Fruit fly (Drosophila melanogaster) whole organism, adult: Measurements from ENCODE around the gene CG42323.

ENCODE experiments used
- CG11617 ChIP-seq: fragments of 200-800 bp; sonication (Bioruptor generic); optimal IDR thresholded peaks from 2 replicates; lab custom pipeline; 2017; ENCODE audit warnings: mild to moderate bottlenecking, missing biosample characterization, missing genetic modification reagents, missing genetic modification characterization
- CG14711 ChIP-seq: fragments of 200-800 bp; sonication (Bioruptor generic); optimal IDR thresholded peaks from 2 replicates; lab custom pipeline; 2018; ENCODE audit warnings: missing biosample characterization, mild to moderate bottlenecking, missing genetic modification characterization, moderate library complexity
- CG7045 ChIP-seq: fragments of 200-800 bp; sonication (Bioruptor generic); optimal IDR thresholded peaks from 2 replicates; lab custom pipeline; 2017; ENCODE audit warnings: missing biosample characterization, mild to moderate bottlenecking, missing genetic modification characterization
- CG7101 ChIP-seq: fragments of 200-800 bp; sonication (Bioruptor generic); optimal IDR thresholded peaks from 2 replicates; lab custom pipeline; 2018; ENCODE audit warnings: missing biosample characterization, mild to moderate bottlenecking, missing genetic modification characterization, moderate library complexity
- Clk ChIP-seq: fragments of 200-800 bp; sonication (Bioruptor generic); optimal IDR thresholded peaks from 2 replicates; lab custom pipeline; 2017; ENCODE audit warnings: missing biosample characterization, missing genetic modification characterization
- Crg-1 ChIP-seq: fragments of 200-800 bp; sonication (Bioruptor generic); optimal IDR thresholded peaks from 2 replicates; lab custom pipeline; 2016; ENCODE audit warnings: missing biosample characterization, missing genetic modification characterization
- Mnt ChIP-seq: fragments of 200-800 bp; sonication (Bioruptor generic); optimal IDR thresholded peaks from 2 replicates; lab custom pipeline; 2016; ENCODE audit warnings: missing biosample characterization, mild to moderate bottlenecking, missing genetic modification characterization
- cnc ChIP-seq, 2 experiments: fragments of >200 bp; optimal IDR thresholded peaks; 2 replicates each; lab custom pipeline; 2017
- kay ChIP-seq: fragments of 200-800 bp; sonication (Bioruptor generic); peaks from one replicate; lab custom pipeline; 2016; ENCODE audit warnings: missing biosample characterization, missing genetic modification characterization, borderline replicate concordance
- pad ChIP-seq: fragments of 200-800 bp; sonication (Bioruptor generic); optimal IDR thresholded peaks from 3 replicates; lab custom pipeline; 2017; ENCODE audit warnings: missing biosample characterization, missing genetic modification characterization, mild to moderate bottlenecking, moderate library complexity, missing genetic modification reagents
- tj ChIP-seq: fragments of 200-800 bp; sonication (Bioruptor generic); optimal IDR thresholded peaks from 3 replicates; lab custom pipeline; 2017; ENCODE audit warnings: missing biosample characterization, mild to moderate bottlenecking, missing genetic modification characterization, moderate library complexity
- toe ChIP-seq: fragments of 200-800 bp; sonication (Bioruptor generic); optimal IDR thresholded peaks from 2 replicates; lab custom pipeline; 2016; ENCODE audit warnings: missing biosample characterization, missing genetic modification characterization

- TF ChIP-seq CG7101 (no peak), Mnt (GFP tag; lab: Kevin White, UChicago) (no peak), toe (no peak), pad (GFP tag; lab: Kevin White, UChicago) (no peak), kay (no peak), Clk (no peak), CG7045 (GFP tag; lab: Kevin White, UChicago) (no peak), tj (GFP tag; lab: Kevin White, UChicago) (no peak), CG11617 (GFP tag; lab: Kevin White, UChicago) (no peak), CG14711 (tag; lab: Kevin White, UChicago) (no peak), cnc (optimal IDR thresholded peaks at IDR 0.05; lab: Kevin White, UChicago) (no peak), Crg-1 (GFP tag; lab: Kevin White, UChicago) (no peak)
Measured at dm6 chrX:18415115-18415514, 7.1 kb upstream of the CG42323 start, which contains the start of gene CG15056.
